Worm (Caenorhabditis elegans) whole organism, L2 larva: ENCODE results near the gene xpf-1.

ENCODE experiments used
- ceh-82 ChIP-seq: fragments of 150-350 bp; optimal IDR thresholded peaks from 2 replicates; lab custom pipeline; 2014; ENCODE audit warnings: missing biosample characterization, missing genetic modification characterization
- crh-2 ChIP-seq: sonication (generic microtip); optimal IDR thresholded peaks from 2 replicates; lab custom pipeline; 2017; ENCODE audit warnings: missing biosample characterization, missing genetic modification characterization
- lin-13 ChIP-seq: fragments of 150-350 bp; optimal IDR thresholded peaks from 2 replicates; lab custom pipeline; 2014; ENCODE audit warnings: missing biosample characterization, missing genetic modification reagents, missing genetic modification characterization
- lsy-2 ChIP-seq, 2 experiments: fragments of 150-350 bp in 1 of 2; sonication (generic microtip) in 1 of 2; optimal IDR thresholded peaks; 2 replicates each; lab custom pipeline; 2014 to 2017; ENCODE audit warnings: missing biosample characterization in 2 of 2, missing genetic modification characterization in 2 of 2
- nhr-11 ChIP-seq: fragments of 150-350 bp; optimal IDR thresholded peaks from 2 replicates; lab custom pipeline; 2014; ENCODE audit warnings: missing biosample characterization, missing genetic modification characterization
- unc-62 ChIP-seq: fragments of 150-350 bp; optimal IDR thresholded peaks from 2 replicates; lab custom pipeline; 2014; ENCODE audit warnings: missing biosample characterization, missing genetic modification reagents, missing genetic modification characterization

- no peak for TF ChIP-seq nhr-11 (tag; lab: Kevin White, UChicago)
- no peak for TF ChIP-seq lsy-2 (tag; optimal IDR thresholded peaks at IDR 0.05; lab: Kevin White, UChicago)
- TF ChIP-seq unc-62: no peak
- TF ChIP-seq lin-13 (GFP tag; lab: Kevin White, UChicago): no peak
- no peak for TF ChIP-seq crh-2
- no peak for TF ChIP-seq ceh-82 (tag; lab: Kevin White, UChicago)
Observed at ce11 chrII:11726470-11727106, 30.6 kb downstream of the xpf-1 start, which contains the start of gene F13D12.5.
